Worm (Caenorhabditis elegans): ENCODE measurements around the gene sna-2.

The sna-2 gene

ce11 chrIV:9735750-9736149 lies 41.7 kb downstream of the sna-2 start (continued):
- peak; percentile 17 for TF ChIP-seq mep-1 (tag; optimal IDR thresholded peaks at IDR 0.05)
- no peak for TF ChIP-seq nhr-48 (tag; optimal IDR thresholded peaks at IDR 0.05)
- TF ChIP-seq nhr-41 (GFP tag; IDR thresholded peaks at IDR 0.05) = no peak

ce11 chrIV:9734861-9735260 lies 42.6 kb downstream of the sna-2 start:
- no peak for TF ChIP-seq lir-3 (tag; optimal IDR thresholded peaks at IDR 0.05)
- TF ChIP-seq hlh-11 (tag; optimal IDR thresholded peaks at IDR 0.05) = peak; percentile 1

- TF ChIP-seq nhr-28 (tag; optimal IDR thresholded peaks at IDR 0.05) = no peak
- no peak for TF ChIP-seq vab-7 (GFP tag; IDR thresholded peaks at IDR 0.05)
- TF ChIP-seq lin-38 (GFP tag; IDR thresholded peaks at IDR 0.05) = peak; percentile 59
Measured at ce11 chrIV:9733904-9734303, 43.5 kb downstream of the sna-2 start.

- TF ChIP-seq lsy-2 (tag; optimal IDR thresholded peaks at IDR 0.05) (no peak), egl-27 (tag; optimal IDR thresholded peaks at IDR 0.05) (no peak), aly-2 (tag; optimal IDR thresholded peaks at IDR 0.05) (no peak), mep-1 (tag; optimal IDR thresholded peaks at IDR 0.05) (no peak), nhr-48 (tag; optimal IDR thresholded peaks at IDR 0.05) (no peak), pqm-1 (tag; optimal IDR thresholded peaks at IDR 0.05) (no peak), daf-12 (tag; optimal IDR thresholded peaks at IDR 0.05) (no peak), ama-1 (optimal IDR thresholded peaks at IDR 0.05) (no peak), zfp-3 (GFP tag; conservative IDR thresholded peaks at IDR 0.05) (no peak), mdl-1 (tag; optimal IDR thresholded peaks at IDR 0.05) (no peak), lin-15B (tag; optimal IDR thresholded peaks at IDR 0.05) (no peak), fos-1 (tag; optimal IDR thresholded peaks at IDR 0.05) (no peak), F37D6.2 (tag; optimal IDR thresholded peaks at IDR 0.05) (no peak), mxl-3 (GFP tag; optimal IDR thresholded peaks at IDR 0.05) (no peak), rbr-2 (tag; optimal IDR thresholded peaks at IDR 0.05) (no peak)
Measured at ce11 chrIV:9728376-9728775, 49.1 kb downstream of the sna-2 start, which contains the start of gene nhr-100. nhr-100 (plus strand) TSS chrIV:9728676.

ce11 chrIV:9727217-9727616 lies 50.2 kb downstream of the sna-2 start:
- TF ChIP-seq unc-62 (GFP tag; optimal IDR thresholded peaks at IDR 0.05 in 1 of 2) = peak in 1 of 2 experiments; percentile 91
- no peak for TF ChIP-seq unc-62 (tag; optimal IDR thresholded peaks at IDR 0.05)
- TF ChIP-seq aha-1 (tag) = no peak

ce11 chrIV:9725468-9725985 lies 51.9 kb downstream of the sna-2 start:
- no peak for TF ChIP-seq ztf-11 (tag; optimal IDR thresholded peaks at IDR 0.05)
- TF ChIP-seq aha-1 (tag) = peak; percentile 80
- no peak for TF ChIP-seq dmd-9 (GFP tag; IDR thresholded peaks at IDR 0.05)
- peak; percentile 38 for TF ChIP-seq nhr-11 (tag; optimal IDR thresholded peaks at IDR 0.05)
- no peak for TF ChIP-seq zag-1 (tag; optimal IDR thresholded peaks at IDR 0.05)
- TF ChIP-seq R02D3.7 (tag; optimal IDR thresholded peaks at IDR 0.05) = no peak
- TF ChIP-seq lin-39 (tag; optimal IDR thresholded peaks at IDR 0.05) = no peak
- no peak for TF ChIP-seq D1046.2 (GFP tag; IDR thresholded peaks at IDR 0.05)
- peak in 1 of 2 experiments; percentile 63 for TF ChIP-seq unc-62 (GFP tag; optimal IDR thresholded peaks at IDR 0.05 in 1 of 2)
- TF ChIP-seq unc-62 (tag; optimal IDR thresholded peaks at IDR 0.05) = no peak

- TF ChIP-seq ZK337.2 (GFP tag; IDR thresholded peaks at IDR 0.05) = no peak
- peak; percentile 95 for TF ChIP-seq aha-1 (tag)
- no peak for TF ChIP-seq nhr-76 (tag; optimal IDR thresholded peaks at IDR 0.05)
Measured at ce11 chrIV:9724948-9725347, 52.5 kb downstream of the sna-2 start, which contains the start of the genes nhr-138 and C28D4.18. nhr-138 (plus strand) TSS chrIV:9725251. C28D4.18 (plus strand) TSS chrIV:9725280.
